Fruit fly (Drosophila melanogaster): Measurements from ENCODE around the gene CG3191.
A peak's percentile ranks its signal among the peaks of the same experiment; 100 is the strongest.

The CG3191 gene

DNA sequence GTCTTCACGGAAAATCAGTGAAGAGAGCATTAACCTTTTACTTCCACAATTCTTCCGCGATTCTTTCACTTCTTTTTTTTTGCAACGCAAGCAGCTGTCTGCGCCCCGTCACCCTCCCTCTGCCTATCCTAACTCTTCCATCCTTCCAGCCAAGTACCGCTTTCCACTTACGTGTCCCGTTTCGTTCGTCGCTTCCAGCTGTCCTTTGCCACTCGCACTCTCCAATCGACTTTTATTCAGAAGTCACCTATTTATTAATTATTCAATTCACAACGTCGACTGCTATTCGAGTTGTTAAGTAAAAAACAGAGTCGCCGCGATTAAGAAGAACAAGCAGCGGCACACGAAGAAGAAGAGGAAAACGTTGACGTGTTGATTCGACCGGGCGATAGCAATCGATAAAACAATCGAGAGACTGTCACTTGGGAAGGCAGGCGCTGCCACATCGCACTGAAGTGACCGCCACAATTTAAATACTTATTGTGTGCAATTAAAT, 23.0 kb upstream of the CG3191 start, which contains the start of gene Grp170 (continued):
- TF ChIP-seq Bdp1 (GFP tag; optimal IDR thresholded peaks at IDR 0.05) (no peak), ranshi (GFP tag; IDR thresholded peaks at IDR 0.05) (no peak), Bgb (GFP tag; IDR thresholded peaks at IDR 0.05; ENCODE audit: partially characterized antibody) (peak; percentile 96), Rx (GFP tag; IDR thresholded peaks at IDR 0.05) (no peak), CG4617 (GFP tag; optimal IDR thresholded peaks at IDR 0.05; ENCODE audit: borderline replicate concordance) (peak; percentile 7), CG12236 (GFP tag; optimal IDR thresholded peaks at IDR 0.05) (no peak), CG6813 (GFP tag; optimal IDR thresholded peaks at IDR 0.05) (no peak), CG33213 (GFP tag; optimal IDR thresholded peaks at IDR 0.05) (no peak), bigmax (GFP tag; optimal IDR thresholded peaks at IDR 0.05) (no peak), CG9437 (GFP tag; optimal IDR thresholded peaks at IDR 0.05) (peak; percentile 55), E2f2 (GFP tag; IDR thresholded peaks at IDR 0.05) (peak; percentile 98), Lim3 (GFP tag; IDR thresholded peaks at IDR 0.05) (no peak), CG3281 (GFP tag; optimal IDR thresholded peaks at IDR 0.05) (no peak), bcd (GFP tag; optimal IDR thresholded peaks at IDR 0.05) (no peak), CG7987 (GFP tag; optimal IDR thresholded peaks at IDR 0.05) (peak; percentile 19), B-H2 (GFP tag; optimal IDR thresholded peaks at IDR 0.05) (no peak), gce (GFP tag; IDR thresholded peaks at IDR 0.05) (no peak), CG18476 (GFP tag; optimal IDR thresholded peaks at IDR 0.05) (no peak), Sry-β (GFP tag; optimal IDR thresholded peaks at IDR 0.05) (no peak), twi (tag; optimal IDR thresholded peaks at IDR 0.05) (no peak), CG6254 (GFP tag; optimal IDR thresholded peaks at IDR 0.05) (no peak), tup (GFP tag; optimal IDR thresholded peaks at IDR 0.05) (no peak), CG15601 (tag; optimal IDR thresholded peaks at IDR 0.05) (no peak), usp (GFP tag; optimal IDR thresholded peaks at IDR 0.05) (no peak), CG1233 (GFP tag; optimal IDR thresholded peaks at IDR 0.05) (no peak), CG13123 (GFP tag; optimal IDR thresholded peaks at IDR 0.05) (no peak), chif (GFP tag; optimal IDR thresholded peaks at IDR 0.05) (no peak), unc-4 (GFP tag; IDR thresholded peaks at IDR 0.05; ENCODE audit: partially characterized antibody) (peak; percentile 86), D19A (tag; optimal IDR thresholded peaks at IDR 0.05) (no peak), odd (GFP tag; optimal IDR thresholded peaks at IDR 0.05) (no peak), Nf-YB (GFP tag; optimal IDR thresholded peaks at IDR 0.05) (no peak), Dbx (GFP tag; IDR thresholded peaks at IDR 0.05) (no peak), gcm (GFP tag; optimal IDR thresholded peaks at IDR 0.05) (no peak), CG11085 (GFP tag; IDR thresholded peaks at IDR 0.05) (no peak), dan (GFP tag; IDR thresholded peaks at IDR 0.05) (no peak), TFAM (GFP tag; optimal IDR thresholded peaks at IDR 0.05) (no peak), D (optimal IDR thresholded peaks at IDR 0.05) (no peak), D (GFP tag; optimal IDR thresholded peaks at IDR 0.05) (no peak), Oaz (GFP tag; IDR thresholded peaks at IDR 0.05) (no peak), CG9215 (GFP tag; IDR thresholded peaks at IDR 0.05) (no peak), sob (GFP tag; IDR thresholded peaks at IDR 0.05) (0 out of 2 replicates have a peak, but pooled peaks have one; percentile 18), CG17361 (GFP tag; IDR thresholded peaks at IDR 0.05) (0 out of 3 replicates have a peak, but pooled peaks have one; percentile 14), NK7.1 (GFP tag; optimal IDR thresholded peaks at IDR 0.05) (no peak), Rfx (GFP tag; IDR thresholded peaks at IDR 0.05) (peak; percentile 25; the same call in 1 of the 2 replicates), CG12769 (tag; optimal IDR thresholded peaks at IDR 0.05) (no peak), vvl (GFP tag; IDR thresholded peaks at IDR 0.05) (no peak), dysf (GFP tag; IDR thresholded peaks at IDR 0.05) (no peak), p53 (GFP tag; optimal IDR thresholded peaks at IDR 0.05) (no peak), oc (tag; optimal IDR thresholded peaks at IDR 0.05) (no peak), danr (GFP tag; IDR thresholded peaks at IDR 0.05) (no peak), Hmr (GFP tag; optimal IDR thresholded peaks at IDR 0.05) (peak; percentile 31), amos (GFP tag; IDR thresholded peaks at IDR 0.05; ENCODE audit: partially characterized antibody) (peak; percentile 96)

Measured in whole organism, embryonic.